Worm (Caenorhabditis elegans) whole organism, midembryonic: Measurements from ENCODE around the gene smrd-1.

Experiments
- T22C8.4 ChIP-seq: fragments of 200-800 bp; sonication (Bioruptor generic); IDR thresholded peaks from 2 replicates; pipeline ENCODE4 v1.3.6; 2022; ENCODE audit warnings: missing genetic modification characterization, missing compliant biosample characterization
- cog-1 ChIP-seq: sonication (generic microtip); optimal IDR thresholded peaks from 2 replicates; lab custom pipeline; 2016; ENCODE audit warnings: missing genetic modification characterization, missing compliant biosample characterization
- flt-1 ChIP-seq: fragments of 200-800 bp; sonication (Bioruptor generic); IDR thresholded peaks from 2 replicates; pipeline ENCODE4 v1.3.6; 2022; ENCODE audit warnings: missing genetic modification characterization, missing compliant biosample characterization
- klf-2 ChIP-seq: fragments of 200-800 bp; sonication (Bioruptor generic); conservative IDR thresholded peaks from 2 replicates; pipeline ENCODE4 v1.3.6; 2022; ENCODE audit warnings: missing genetic modification reagents, missing genetic modification characterization, missing compliant biosample characterization
- ref-1 ChIP-seq: fragments of 200-800 bp; sonication (Bioruptor generic); conservative IDR thresholded peaks from 2 replicates; pipeline ENCODE4 v1.3.6; 2022; ENCODE audit warnings: missing genetic modification reagents, missing genetic modification characterization, missing compliant biosample characterization
- tab-1 ChIP-seq: fragments of 200-800 bp; sonication (Bioruptor generic); IDR thresholded peaks from 2 replicates; pipeline ENCODE4 v1.3.6; 2022; ENCODE audit warnings: missing genetic modification characterization, missing compliant biosample characterization
- ztf-23 ChIP-seq: fragments of 200-800 bp; sonication (Bioruptor generic); IDR thresholded peaks from 2 replicates; pipeline ENCODE4 v1.3.6; 2022; ENCODE audit warnings: missing genetic modification reagents, missing genetic modification characterization, missing compliant biosample characterization

- no peak for TF ChIP-seq klf-2 (GFP tag; lab: Robert Waterston, UW)
- TF ChIP-seq cog-1 (tag; lab: Kevin White, UChicago) = no peak
- TF ChIP-seq ref-1 (GFP tag; lab: Robert Waterston, UW) = no peak
- TF ChIP-seq ztf-23 (GFP tag; lab: Robert Waterston, UW) = 0 out of 2 replicates have a peak, but pooled peaks have one; percentile 41
- peak; percentile 64; the same call in 1 of the 2 replicates for TF ChIP-seq flt-1 (GFP tag; lab: Robert Waterston, UW)
- 0 out of 2 replicates have a peak, but pooled peaks have one; percentile 18 for TF ChIP-seq T22C8.4 (GFP tag; lab: Robert Waterston, UW)
- TF ChIP-seq tab-1 (GFP tag; lab: Robert Waterston, UW) = no peak
Observed at ce11 chrIII:10407198-10407663, 28.6 kb downstream of the smrd-1 start, which contains the start of gene hat-1.
